Worm (Caenorhabditis elegans) whole organism, L3 larva: ENCODE results near the gene ugt-7.

ENCODE experiments used
- elt-2 ChIP-seq: sonication (generic microtip); optimal IDR thresholded peaks from 2 replicates; lab custom pipeline; 2016; ENCODE audit warnings: missing genetic modification reagents, mild to moderate bottlenecking, missing genetic modification characterization, missing compliant biosample characterization
- pha-4 ChIP-seq: fragments of 150-350 bp; optimal IDR thresholded peaks from 2 replicates; lab custom pipeline; 2014; ENCODE audit warnings: missing biosample characterization, missing genetic modification reagents, missing genetic modification characterization
- skn-1 ChIP-seq: fragments of 150-350 bp; optimal IDR thresholded peaks from 2 replicates; lab custom pipeline; 2014; ENCODE audit warnings: missing biosample characterization, missing genetic modification characterization

ce11 chrV:4968775-4969174, 31.6 kb downstream of the ugt-7 start:
- TF ChIP-seq skn-1 (no peak), pha-4 (no peak), elt-2 (tag; lab: Kevin White, UChicago) (no peak)
